Worm (Caenorhabditis elegans) whole organism, midembryonic: ENCODE data around the gene M151.7.

ENCODE experiments used
- cog-1 ChIP-seq: sonication (generic microtip); optimal IDR thresholded peaks from 2 replicates; lab custom pipeline; 2016; ENCODE audit warnings: missing genetic modification characterization, missing compliant biosample characterization
- klf-2 ChIP-seq: fragments of 200-800 bp; sonication (Bioruptor generic); conservative IDR thresholded peaks from 2 replicates; pipeline ENCODE4 v1.3.6; 2022; ENCODE audit warnings: missing genetic modification reagents, missing genetic modification characterization, missing compliant biosample characterization
- ref-1 ChIP-seq: fragments of 200-800 bp; sonication (Bioruptor generic); conservative IDR thresholded peaks from 2 replicates; pipeline ENCODE4 v1.3.6; 2022; ENCODE audit warnings: missing genetic modification reagents, missing genetic modification characterization, missing compliant biosample characterization
- tab-1 ChIP-seq: fragments of 200-800 bp; sonication (Bioruptor generic); IDR thresholded peaks from 2 replicates; pipeline ENCODE4 v1.3.6; 2022; ENCODE audit warnings: missing genetic modification characterization, missing compliant biosample characterization
- ztf-29 ChIP-seq: fragments of 200-800 bp; sonication (Bioruptor generic); IDR thresholded peaks from 2 replicates; pipeline ENCODE4 v1.3.6; 2022; ENCODE audit warnings: missing genetic modification reagents, missing genetic modification characterization, missing compliant biosample characterization

ce11 chrII:3573255-3573654 lies 48.9 kb upstream of the M151.7 start, which contains the start of gene clec-130:
- no peak for TF ChIP-seq ztf-29 (GFP tag; lab: Robert Waterston, UW)
- no peak for TF ChIP-seq klf-2 (GFP tag; lab: Robert Waterston, UW)
- TF ChIP-seq ref-1 = no peak
- TF ChIP-seq cog-1 (tag; lab: Kevin White, UChicago) = no peak
- no peak for TF ChIP-seq tab-1 (GFP tag; lab: Robert Waterston, UW)
